Fruit fly (Drosophila melanogaster) whole organism, embryonic: Measurements from ENCODE around the gene ago.

Experiments
- Blimp-1 ChIP-seq: fragments of 200-800 bp; sonication (Bioruptor generic); optimal IDR thresholded peaks from 3 replicates; lab custom pipeline; 2018; ENCODE audit warnings: missing biosample characterization, missing genetic modification characterization, mild to moderate bottlenecking, moderate library complexity, missing genetic modification reagents
- CG10431 ChIP-seq: fragments of 200-800 bp; sonication (Bioruptor generic); optimal IDR thresholded peaks from 3 replicates; lab custom pipeline; 2018; ENCODE audit warnings: missing biosample characterization, mild to moderate bottlenecking, missing genetic modification characterization
- CG12236 ChIP-seq: fragments of 200-800 bp; sonication (Bioruptor generic); optimal IDR thresholded peaks from 2 replicates; lab custom pipeline; 2016; ENCODE audit warnings: missing biosample characterization, missing genetic modification characterization
- CG14710 ChIP-seq: fragments of 200-800 bp; sonication (Bioruptor generic); optimal IDR thresholded peaks from 3 replicates; lab custom pipeline; 2019; ENCODE audit warnings: missing biosample characterization, mild to moderate bottlenecking, missing genetic modification characterization, moderate library complexity
- CG14860 ChIP-seq: fragments of 200-800 bp; sonication (Bioruptor generic); IDR thresholded peaks from 3 replicates; pipeline ENCODE4 v1.3.6; 2022; ENCODE audit warnings: missing biosample characterization, missing genetic modification characterization; ENCODE audit not compliant: partially characterized antibody
- CG17359 ChIP-seq: fragments of 200-800 bp; sonication (Bioruptor generic); optimal IDR thresholded peaks from 3 replicates; lab custom pipeline; 2018; ENCODE audit warnings: missing biosample characterization, mild to moderate bottlenecking, missing genetic modification characterization, moderate library complexity
- CG18262 ChIP-seq: fragments of 200-800 bp; optimal IDR thresholded peaks from 3 replicates; lab custom pipeline; 2019; ENCODE audit warnings: missing biosample characterization, mild to moderate bottlenecking, missing genetic modification characterization, moderate library complexity
- CG2199 ChIP-seq: fragments of 200-800 bp; sonication (Bioruptor generic); IDR thresholded peaks from 3 replicates; pipeline ENCODE4 v1.3.6; 2022; ENCODE audit warnings: missing biosample characterization, missing genetic modification characterization
- CG2202 ChIP-seq: fragments of 200-800 bp; sonication (Bioruptor generic); optimal IDR thresholded peaks from 2 replicates; lab custom pipeline; 2018; ENCODE audit warnings: missing biosample characterization, mild to moderate bottlenecking, missing genetic modification characterization
- CG7987 ChIP-seq: fragments of 200-800 bp; sonication (Bioruptor generic); optimal IDR thresholded peaks from 2 replicates; lab custom pipeline; 2018; ENCODE audit warnings: missing biosample characterization, mild to moderate bottlenecking, missing genetic modification characterization, moderate library complexity
- CG8290 ChIP-seq, 3 experiments: fragments of 200-800 bp; sonication (Bioruptor generic); optimal IDR thresholded peaks; 2 replicates each; lab custom pipeline; 2016 to 2019; ENCODE audit warnings: missing biosample characterization in 3 of 3, missing genetic modification characterization in 3 of 3, mild to moderate bottlenecking in 2 of 3, moderate library complexity in 1 of 3
- CG8924 ChIP-seq: fragments of 200-800 bp; optimal IDR thresholded peaks from 3 replicates; lab custom pipeline; 2019; ENCODE audit warnings: missing biosample characterization, mild to moderate bottlenecking, missing genetic modification characterization, moderate library complexity
- CG9727 ChIP-seq: fragments of 200-800 bp; sonication (Bioruptor generic); optimal IDR thresholded peaks from 3 replicates; lab custom pipeline; 2017; ENCODE audit warnings: missing biosample characterization, mild to moderate bottlenecking, missing genetic modification characterization
- D ChIP-seq, 2 experiments: fragments of 200-800 bp in 1 of 2; fragments of >200 bp in 1 of 2; sonication (Bioruptor generic) in 1 of 2; optimal IDR thresholded peaks; 2 replicates in 1 of 2; 3 replicates in 1 of 2; lab custom pipeline; 2017; ENCODE audit warnings: mild to moderate bottlenecking in 1 of 2, missing biosample characterization in 1 of 2, missing genetic modification characterization in 1 of 2, missing genetic modification reagents in 1 of 2
- Ets65A ChIP-seq: fragments of 200-800 bp; sonication (Bioruptor generic); peaks from one replicate; lab custom pipeline; 2016; ENCODE audit warnings: missing biosample characterization, missing genetic modification characterization
- Fer1 ChIP-seq: fragments of 200-800 bp; sonication (Bioruptor generic); optimal IDR thresholded peaks from 2 replicates; lab custom pipeline; 2017; ENCODE audit warnings: missing biosample characterization, mild to moderate bottlenecking, missing genetic modification characterization
- GATAe ChIP-seq: fragments of 200-800 bp; sonication (Bioruptor generic); conservative IDR thresholded peaks from 2 replicates; pipeline ENCODE4 v1.3.6; 2022; ENCODE audit warnings: missing biosample characterization, missing genetic modification characterization
- Hr78 ChIP-seq, 2 experiments: fragments of 200-800 bp in 1 of 2; fragments of >200 bp in 1 of 2; sonication (Bioruptor generic) in 1 of 2; optimal IDR thresholded peaks; 2 replicates each; lab custom pipeline; 2017 to 2019; ENCODE audit warnings: missing biosample characterization in 2 of 2, missing genetic modification characterization in 2 of 2, mild to moderate bottlenecking in 1 of 2, moderate library complexity in 1 of 2
- MTF-1 ChIP-seq: fragments of 200-800 bp; sonication (Bioruptor generic); optimal IDR thresholded peaks from 2 replicates; lab custom pipeline; 2018; ENCODE audit warnings: missing biosample characterization, mild to moderate bottlenecking, missing genetic modification characterization, borderline replicate concordance
- Med ChIP-seq: fragments of 200-800 bp; sonication (Bioruptor generic); peaks from one replicate; lab custom pipeline; 2016; ENCODE audit warnings: missing biosample characterization, missing genetic modification characterization, mild to moderate bottlenecking, inconsistent platforms, moderate library complexity
- NC2β ChIP-seq: fragments of 200-800 bp; sonication (Bioruptor generic); optimal IDR thresholded peaks from 2 replicates; lab custom pipeline; 2016; ENCODE audit warnings: missing biosample characterization, missing genetic modification characterization
- Nf-YB ChIP-seq: fragments of 200-800 bp; sonication (Bioruptor generic); optimal IDR thresholded peaks from 3 replicates; lab custom pipeline; 2019; ENCODE audit warnings: missing biosample characterization, mild to moderate bottlenecking, missing genetic modification characterization, moderate library complexity
- Side ChIP-seq: fragments of 200-800 bp; sonication (Bioruptor generic); optimal IDR thresholded peaks from 2 replicates; lab custom pipeline; 2016; ENCODE audit warnings: missing biosample characterization, missing genetic modification characterization
- Spps ChIP-seq: fragments of 200-800 bp; sonication (Bioruptor generic); optimal IDR thresholded peaks from 2 replicates; lab custom pipeline; 2018; ENCODE audit warnings: missing biosample characterization, mild to moderate bottlenecking, missing genetic modification characterization
- Sry-β ChIP-seq: fragments of 200-800 bp; sonication (Bioruptor generic); optimal IDR thresholded peaks from 2 replicates; lab custom pipeline; 2018; ENCODE audit warnings: missing biosample characterization, mild to moderate bottlenecking, missing genetic modification characterization, moderate library complexity
- Xrp1 ChIP-seq: fragments of 200-800 bp; sonication (Bioruptor generic); IDR thresholded peaks from 2 replicates; pipeline ENCODE4 v1.3.6; 2022; ENCODE audit warnings: missing biosample characterization, missing genetic modification characterization
- ara ChIP-seq: fragments of 200-800 bp; sonication (Bioruptor generic); IDR thresholded peaks from 2 replicates; pipeline ENCODE4 v1.3.6; 2022; ENCODE audit warnings: missing biosample characterization, missing genetic modification characterization
- ato ChIP-seq: fragments of 200-800 bp; sonication (Bioruptor generic); IDR thresholded peaks from 2 replicates; pipeline ENCODE4 v1.3.6; 2022; ENCODE audit warnings: missing biosample characterization, missing genetic modification characterization; ENCODE audit not compliant: partially characterized antibody
- bsh ChIP-seq, 2 experiments: fragments of 200-800 bp; sonication (Bioruptor generic); optimal IDR thresholded peaks; 2 replicates each; lab custom pipeline; 2017 to 2018; ENCODE audit warnings: mild to moderate bottlenecking in 2 of 2, missing biosample characterization in 2 of 2, missing genetic modification characterization in 2 of 2, moderate library complexity in 1 of 2
- chinmo ChIP-seq: fragments of 200-800 bp; sonication (Bioruptor generic); IDR thresholded peaks from 4 replicates; pipeline ENCODE4 v1.3.6; 2022; ENCODE audit warnings: missing biosample characterization, missing genetic modification characterization; ENCODE audit not compliant: partially characterized antibody
- kni ChIP-seq: fragments of 200-800 bp; sonication (Bioruptor generic); optimal IDR thresholded peaks from 3 replicates; lab custom pipeline; 2017; ENCODE audit warnings: mild to moderate bottlenecking, missing biosample characterization, missing genetic modification reagents, missing genetic modification characterization
- nerfin-2 ChIP-seq: fragments of 200-800 bp; sonication (Bioruptor generic); IDR thresholded peaks from 2 replicates; pipeline ENCODE4 v1.3.6; 2022; ENCODE audit warnings: missing biosample characterization, missing genetic modification characterization; ENCODE audit not compliant: partially characterized antibody
- otp ChIP-seq: fragments of 200-800 bp; sonication (Bioruptor generic); IDR thresholded peaks from 3 replicates; pipeline ENCODE4, ENCODE4 v1.3.6; 2022; ENCODE audit warnings: missing biosample characterization, missing genetic modification characterization
- shn ChIP-seq: fragments of 200-800 bp; sonication (Bioruptor generic); optimal IDR thresholded peaks from 3 replicates; lab custom pipeline; 2016; ENCODE audit warnings: missing biosample characterization, missing genetic modification characterization
- sqz ChIP-seq: fragments of 200-800 bp; sonication (Bioruptor generic); optimal IDR thresholded peaks from 3 replicates; lab custom pipeline; 2018; ENCODE audit warnings: missing biosample characterization, mild to moderate bottlenecking, missing genetic modification characterization
- ssp ChIP-seq: fragments of 200-800 bp; sonication (Bioruptor generic); IDR thresholded peaks from 2 replicates; pipeline ENCODE4 v1.3.6; 2022; ENCODE audit warnings: missing biosample characterization, missing genetic modification characterization
- stc ChIP-seq: fragments of 200-800 bp; sonication (Bioruptor generic); IDR thresholded peaks from 2 replicates; pipeline ENCODE4 v1.3.6; 2022; ENCODE audit warnings: missing biosample characterization, missing genetic modification characterization
- stwl ChIP-seq: fragments of 200-800 bp; sonication (Bioruptor generic); optimal IDR thresholded peaks from 3 replicates; lab custom pipeline; 2018; ENCODE audit warnings: missing biosample characterization, mild to moderate bottlenecking, missing genetic modification characterization, moderate library complexity
- z ChIP-seq: fragments of 200-800 bp; sonication (Bioruptor generic); IDR thresholded peaks from 3 replicates; pipeline ENCODE4 v1.3.6; 2022; ENCODE audit warnings: missing biosample characterization, missing genetic modification characterization
- zfh1 ChIP-seq: fragments of 200-800 bp; sonication (Bioruptor generic); IDR thresholded peaks from 3 replicates; pipeline ENCODE4 v1.3.6; 2022; ENCODE audit warnings: missing biosample characterization, missing genetic modification characterization

ago gene

DNA sequence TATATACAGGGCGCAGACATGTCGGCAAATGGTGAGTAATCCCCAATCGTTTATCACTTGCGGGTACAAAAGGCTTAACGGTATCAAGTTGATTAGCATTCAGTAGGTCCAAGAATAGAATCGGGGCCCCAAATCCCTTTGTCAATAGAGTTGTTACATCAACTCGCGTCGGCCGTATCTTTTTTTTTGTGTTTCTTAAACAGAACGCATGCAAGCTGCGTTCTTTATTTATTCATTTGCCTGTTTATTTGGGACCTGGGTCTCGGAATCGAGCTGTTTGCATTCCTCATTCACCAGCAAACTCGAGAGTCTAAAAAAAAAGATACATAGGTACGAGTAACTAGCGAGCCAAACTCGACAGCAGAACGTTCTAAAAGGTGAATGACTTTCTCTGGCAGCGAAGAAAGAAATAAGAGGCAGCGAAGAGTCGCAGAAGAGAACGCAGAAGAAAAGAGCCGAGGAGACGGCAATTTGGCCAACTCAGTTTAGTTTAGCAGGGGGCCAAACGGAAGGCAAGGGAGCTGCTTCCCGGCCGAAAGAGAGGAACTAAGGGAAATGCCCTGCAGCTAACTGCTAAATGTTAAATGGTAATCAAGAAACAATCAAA is 18.2 kb upstream of the ago start (continued):
- peak; percentile 24 for TF ChIP-seq Spps (tag; lab: Kevin White, UChicago)
- peak; percentile 66 for TF ChIP-seq Xrp1 (GFP tag; lab: Robert Waterston, UW)
- TF ChIP-seq ato (GFP tag; lab: Robert Waterston, UW), result no peak
- TF ChIP-seq GATAe, result no peak
- TF ChIP-seq CG12236 (GFP tag; lab: Kevin White, UChicago), result peak; percentile 10
- TF ChIP-seq MTF-1 (GFP tag; lab: Kevin White, UChicago), result peak; percentile 39
- TF ChIP-seq CG2202 (tag; lab: Kevin White, UChicago), result peak; percentile 71
- peak; percentile 43 for TF ChIP-seq CG8290 (GFP tag; optimal IDR thresholded peaks at IDR 0.05; lab: Kevin White, UChicago)
- peak in 1 of 2 experiments; percentile 16 for TF ChIP-seq CG8290 (tag; optimal IDR thresholded peaks at IDR 0.05; lab: Kevin White, UChicago)
- 0 out of 3 replicates have a peak, but pooled peaks have one; percentile 16 for TF ChIP-seq zfh1 (GFP tag; lab: Robert Waterston, UW)
- TF ChIP-seq Med (GFP tag; lab: Kevin White, UChicago), result peak; percentile 64
- TF ChIP-seq Side (GFP tag; lab: Kevin White, UChicago), result peak; percentile 33
- TF ChIP-seq CG17359 (tag; lab: Kevin White, UChicago), result peak; percentile 18
- peak; percentile 64 for TF ChIP-seq Blimp-1
- peak; percentile 7 for TF ChIP-seq NC2β (GFP tag; lab: Kevin White, UChicago)
- TF ChIP-seq Sry-β (GFP tag; lab: Kevin White, UChicago), result peak; percentile 16
- peak; percentile 59; the same call in 1 of the 3 replicates for TF ChIP-seq otp
- TF ChIP-seq ssp, result no peak
- peak; percentile 12 for TF ChIP-seq CG7987 (GFP tag; lab: Kevin White, UChicago)
- TF ChIP-seq CG10431 (GFP tag; lab: Kevin White, UChicago), result peak; percentile 74
- no peak for TF ChIP-seq shn
- TF ChIP-seq D (optimal IDR thresholded peaks at IDR 0.05; lab: Kevin White, UChicago), result no peak
- TF ChIP-seq D (GFP tag; optimal IDR thresholded peaks at IDR 0.05; lab: Kevin White, UChicago), result peak; percentile 55
- TF ChIP-seq Fer1 (GFP tag; lab: Kevin White, UChicago), result no peak
- peak; percentile 59 for TF ChIP-seq CG9727 (GFP tag; lab: Kevin White, UChicago)
- peak; percentile 19; the same call in 1 of the 2 replicates for TF ChIP-seq ara (GFP tag; lab: Robert Waterston, UW)
- TF ChIP-seq CG14710 (tag; lab: Kevin White, UChicago), result peak; percentile 50
- TF ChIP-seq Nf-YB (GFP tag; lab: Kevin White, UChicago), result peak; percentile 18
- TF ChIP-seq CG18262 (tag; lab: Kevin White, UChicago), result peak; percentile 44
- TF ChIP-seq, all 482 proteins: peak for 66

DNA sequence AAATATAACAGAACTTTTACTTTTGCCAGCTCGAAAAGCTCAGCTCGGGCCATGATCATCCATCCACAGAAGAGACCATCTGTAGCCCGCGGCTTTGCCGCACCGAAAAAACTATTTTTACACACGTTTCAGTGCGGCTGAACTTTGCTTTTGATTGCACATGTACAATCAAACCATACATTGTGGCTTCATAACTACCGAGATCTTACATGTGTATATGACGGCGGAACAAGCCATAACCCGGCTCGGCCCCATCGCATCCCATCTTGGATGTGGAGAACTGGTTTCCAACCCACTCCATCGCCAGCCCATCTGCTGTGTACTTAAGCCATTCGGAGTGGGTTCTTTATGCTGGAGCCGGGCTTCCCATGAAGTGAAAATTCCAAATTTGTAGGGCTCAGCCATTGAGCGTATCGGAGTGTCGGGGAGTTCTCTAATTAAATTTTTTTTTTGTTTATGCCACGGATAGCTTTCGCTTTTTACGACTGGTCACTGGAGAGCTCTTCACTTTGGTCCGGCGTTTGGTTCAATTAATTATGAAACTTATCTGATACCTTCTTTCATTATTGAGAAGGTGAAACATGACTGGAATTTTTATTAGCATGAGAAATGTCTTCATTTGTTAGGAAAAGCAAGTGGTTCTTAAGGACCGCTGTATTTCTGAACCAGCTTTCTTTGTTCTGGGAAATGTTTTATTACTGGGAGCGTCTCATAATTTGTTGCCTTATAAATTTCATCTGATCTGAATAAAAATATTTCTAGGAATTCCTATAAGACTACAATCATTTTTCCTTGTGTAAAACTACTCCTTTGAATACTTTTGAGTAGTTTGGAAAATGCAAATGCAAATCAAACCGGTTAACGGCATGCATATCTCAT is 17.1 kb upstream of the ago start:
- TF ChIP-seq CG8924 (tag; lab: Kevin White, UChicago) (no peak), sqz (GFP tag; lab: Kevin White, UChicago) (peak; percentile 41), Ets65A (GFP tag; lab: Kevin White, UChicago) (no peak), CG14860 (GFP tag; lab: Robert Waterston, UW) (no peak), stwl (tag; lab: Kevin White, UChicago) (no peak), stc (no peak), Blimp-1 (peak; percentile 96), nerfin-2 (peak; percentile 26; the same call in 1 of the 2 replicates), z (GFP tag; lab: Robert Waterston, UW) (no peak), kni (peak; percentile 52), CG2199 (GFP tag; lab: Robert Waterston, UW) (0 out of 3 replicates have a peak, but pooled peaks have one; percentile 30), chinmo (GFP tag; lab: Robert Waterston, UW) (0 out of 4 replicates have a peak, but pooled peaks have one; percentile 41), Hr78 (GFP tag; optimal IDR thresholded peaks at IDR 0.05; lab: Kevin White, UChicago) (no peak), bsh (GFP tag; optimal IDR thresholded peaks at IDR 0.05; lab: Kevin White, UChicago) (peak in 1 of 2 experiments; percentile 11)
